Worm (Caenorhabditis elegans): Measurements from ENCODE around the gene such-1.

such-1 gene

DNA sequence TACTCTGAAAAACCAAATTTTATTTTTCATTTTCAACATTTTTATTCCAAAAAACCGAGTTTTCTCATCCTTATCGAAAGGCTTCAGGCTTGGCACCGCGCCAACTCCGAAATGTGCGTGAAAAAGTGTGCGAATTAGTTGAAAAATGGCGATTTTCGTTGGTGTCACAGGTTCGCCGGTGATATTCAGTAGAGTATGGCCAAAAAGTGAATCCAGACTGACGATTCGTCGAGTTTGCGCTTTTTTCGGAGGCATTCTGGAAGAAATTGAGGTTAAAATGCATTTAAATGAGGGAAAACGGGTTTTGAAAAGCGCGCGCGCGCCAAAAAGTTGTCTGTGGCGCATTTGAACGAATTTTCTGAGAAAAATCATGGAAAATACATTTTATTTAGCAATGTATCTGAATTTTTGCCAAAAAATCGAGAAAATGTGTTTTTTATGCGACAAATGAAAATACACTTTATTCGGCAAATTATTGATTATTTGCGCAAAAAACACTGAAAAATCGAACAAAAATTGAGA is at the start of gene such-1, which contains the start of gene Y66D12A.16:
Gene such-1 (minus strand): TSS at position 256 of the 522 bp plus-strand sequence.
Gene Y66D12A.16 (plus strand): TSS at position 51 of the 522 bp plus-strand sequence.
- no peak for TF ChIP-seq klf-2 (GFP tag; conservative IDR thresholded peaks at IDR 0.05)
- no peak for TF ChIP-seq ztf-23 (GFP tag; IDR thresholded peaks at IDR 0.05)

ce11 chrIII:11567837-11568236 is 44.3 kb upstream of the such-1 start, which contains the start of gene psme-3:
TSS of gene psme-3 (plus strand) at chrIII:11568137.
- TF ChIP-seq T22C8.4 (GFP tag; IDR thresholded peaks at IDR 0.05): no peak

ce11 chrIII:11565602-11566001 is 42.0 kb upstream of the such-1 start, which contains the start of gene Y66D12A.10:
TSS of gene Y66D12A.10 (plus strand) at chrIII:11565874.
- TF ChIP-seq med-1 (GFP tag; optimal IDR thresholded peaks at IDR 0.05; ENCODE audit: insufficient read depth): no peak
- no peak for TF ChIP-seq klf-2 (GFP tag; conservative IDR thresholded peaks at IDR 0.05)
- TF ChIP-seq cog-1 (tag; optimal IDR thresholded peaks at IDR 0.05): no peak
- TF ChIP-seq ref-1 (GFP tag; conservative IDR thresholded peaks at IDR 0.05): no peak
- no peak for TF ChIP-seq ztf-23 (GFP tag; IDR thresholded peaks at IDR 0.05)
- TF ChIP-seq T22C8.4 (GFP tag; IDR thresholded peaks at IDR 0.05): no peak
- no peak for TF ChIP-seq tab-1 (GFP tag; IDR thresholded peaks at IDR 0.05)
- TF ChIP-seq ztf-29 (GFP tag; IDR thresholded peaks at IDR 0.05): no peak

DNA sequence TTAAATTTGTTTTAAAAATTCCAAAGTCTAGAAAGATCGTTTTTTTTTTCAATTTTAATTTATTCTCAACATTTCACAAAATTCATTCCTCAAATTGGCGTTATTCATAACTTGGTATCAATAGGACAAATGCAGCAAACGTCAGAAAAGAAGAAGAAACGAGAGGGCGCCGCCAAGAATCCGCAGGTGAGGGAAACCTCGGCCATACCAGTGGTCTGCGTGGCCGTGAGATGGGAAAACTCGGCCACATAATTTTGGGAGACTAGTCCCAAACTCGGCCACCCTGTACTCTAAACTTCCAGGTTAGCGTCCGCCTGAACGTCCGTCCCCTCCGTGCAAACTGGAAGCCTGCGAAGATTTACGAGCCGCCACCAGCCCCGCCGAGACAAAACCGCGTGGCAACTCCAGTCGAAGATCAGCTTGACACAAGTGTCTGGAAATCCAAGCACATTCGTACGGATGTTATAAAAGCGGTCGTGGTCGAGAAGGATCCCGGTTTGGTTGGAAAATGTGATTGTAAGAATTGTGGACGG is 39.9 kb upstream of the such-1 start, which contains the start of gene Y66D12A.11:
Gene Y66D12A.11 (plus strand): TSS at position 51 of the 533 bp plus-strand sequence.
- TF ChIP-seq ztf-29 (GFP tag; IDR thresholded peaks at IDR 0.05) (no peak), tab-1 (GFP tag; IDR thresholded peaks at IDR 0.05) (0 out of 2 replicates have a peak, but pooled peaks have one; percentile 55)

DNA sequence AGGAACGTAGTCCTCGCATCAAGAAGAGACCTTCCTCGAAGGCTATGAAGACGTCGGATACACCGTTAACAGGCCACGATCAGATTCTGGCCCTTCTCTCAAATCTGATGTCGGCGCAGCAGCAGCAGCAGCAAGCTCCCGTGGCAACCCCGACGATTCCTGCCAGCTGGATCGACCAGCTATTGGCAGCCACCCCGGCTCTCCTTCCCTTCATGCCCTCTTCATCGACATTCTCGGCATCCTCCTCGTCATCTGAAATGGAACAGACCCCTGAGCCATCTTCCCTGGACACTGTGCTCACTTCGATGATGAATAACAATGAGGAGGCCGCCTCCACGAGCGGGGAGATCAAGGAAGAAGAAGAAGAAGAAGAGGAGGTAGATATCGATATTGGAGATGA is 38.0 kb upstream of the such-1 start:
- no peak for TF ChIP-seq T22C8.4 (GFP tag; IDR thresholded peaks at IDR 0.05)
- TF ChIP-seq ztf-23 (GFP tag; IDR thresholded peaks at IDR 0.05): no peak
- TF ChIP-seq klf-2 (GFP tag; conservative IDR thresholded peaks at IDR 0.05): no peak
- TF ChIP-seq med-1 (GFP tag; optimal IDR thresholded peaks at IDR 0.05; ENCODE audit: insufficient read depth): no peak
- TF ChIP-seq ref-1 (GFP tag; conservative IDR thresholded peaks at IDR 0.05): no peak
- no peak for TF ChIP-seq ztf-29 (GFP tag; IDR thresholded peaks at IDR 0.05)
- TF ChIP-seq flt-1 (GFP tag; IDR thresholded peaks at IDR 0.05): no peak
- TF ChIP-seq cog-1 (tag; optimal IDR thresholded peaks at IDR 0.05): no peak
- TF ChIP-seq tab-1 (GFP tag; IDR thresholded peaks at IDR 0.05): no peak

DNA sequence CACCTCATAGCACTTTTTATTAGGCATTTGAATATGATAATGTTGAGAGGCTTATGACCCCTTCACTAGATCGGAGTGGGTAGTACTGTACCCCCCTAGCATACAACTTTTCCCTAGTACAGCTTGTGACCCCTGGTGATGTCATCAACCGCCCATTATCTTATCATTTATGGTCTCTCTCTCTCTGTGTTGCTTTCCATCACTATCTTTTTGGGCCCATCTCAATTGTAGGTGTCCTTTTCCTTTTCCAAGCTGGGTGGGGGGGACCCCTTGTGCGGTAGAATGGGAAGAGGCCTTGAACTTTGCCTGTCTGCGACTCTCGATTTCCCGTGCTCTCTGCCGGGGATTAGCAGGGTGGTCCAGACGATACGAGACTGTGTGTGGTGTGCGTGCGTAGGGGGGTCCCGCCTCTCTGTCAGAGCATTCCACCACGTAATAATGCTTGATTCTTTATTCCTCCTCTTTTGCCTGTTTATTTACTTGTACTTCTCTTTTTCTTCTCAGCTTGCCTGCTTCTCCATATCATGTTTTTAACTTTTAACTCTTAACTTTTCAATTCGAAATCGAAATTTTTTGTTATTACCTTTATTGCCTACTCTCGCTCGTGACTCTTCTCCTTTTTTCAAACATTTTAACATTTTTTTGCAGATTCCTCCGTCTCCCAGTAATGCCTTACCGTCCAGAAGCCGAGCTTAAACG is 37.1 kb upstream of the such-1 start, which contains the start of gene ztf-29:
Gene ztf-29 (plus strand): TSS at position 649 of the 699 bp plus-strand sequence.
- no peak for TF ChIP-seq klf-2 (GFP tag; conservative IDR thresholded peaks at IDR 0.05)
- TF ChIP-seq T22C8.4 (GFP tag; IDR thresholded peaks at IDR 0.05): no peak
- TF ChIP-seq tab-1 (GFP tag; IDR thresholded peaks at IDR 0.05): no peak
- TF ChIP-seq flt-1 (GFP tag; IDR thresholded peaks at IDR 0.05): peak; percentile 60; the same call in 1 of the 2 replicates
- TF ChIP-seq med-1 (GFP tag; optimal IDR thresholded peaks at IDR 0.05; ENCODE audit: insufficient read depth): no peak
- TF ChIP-seq ztf-29 (GFP tag; IDR thresholded peaks at IDR 0.05): 0 out of 2 replicates have a peak, but pooled peaks have one; percentile 17
- no peak for TF ChIP-seq cog-1 (tag; optimal IDR thresholded peaks at IDR 0.05)

- no peak for TF ChIP-seq ref-1 (GFP tag; conservative IDR thresholded peaks at IDR 0.05)
- no peak for TF ChIP-seq med-1 (GFP tag; optimal IDR thresholded peaks at IDR 0.05; ENCODE audit: insufficient read depth)
- TF ChIP-seq flt-1 (GFP tag; IDR thresholded peaks at IDR 0.05): no peak
- TF ChIP-seq klf-2 (GFP tag; conservative IDR thresholded peaks at IDR 0.05): no peak
- TF ChIP-seq tab-1 (GFP tag; IDR thresholded peaks at IDR 0.05): no peak
- TF ChIP-seq cog-1 (tag; optimal IDR thresholded peaks at IDR 0.05): no peak
- no peak for TF ChIP-seq ztf-23 (GFP tag; IDR thresholded peaks at IDR 0.05)
- TF ChIP-seq T22C8.4 (GFP tag; IDR thresholded peaks at IDR 0.05): no peak
- no peak for TF ChIP-seq ztf-29 (GFP tag; IDR thresholded peaks at IDR 0.05)
Observed at ce11 chrIII:11559677-11560076, 36.1 kb upstream of the such-1 start.

DNA sequence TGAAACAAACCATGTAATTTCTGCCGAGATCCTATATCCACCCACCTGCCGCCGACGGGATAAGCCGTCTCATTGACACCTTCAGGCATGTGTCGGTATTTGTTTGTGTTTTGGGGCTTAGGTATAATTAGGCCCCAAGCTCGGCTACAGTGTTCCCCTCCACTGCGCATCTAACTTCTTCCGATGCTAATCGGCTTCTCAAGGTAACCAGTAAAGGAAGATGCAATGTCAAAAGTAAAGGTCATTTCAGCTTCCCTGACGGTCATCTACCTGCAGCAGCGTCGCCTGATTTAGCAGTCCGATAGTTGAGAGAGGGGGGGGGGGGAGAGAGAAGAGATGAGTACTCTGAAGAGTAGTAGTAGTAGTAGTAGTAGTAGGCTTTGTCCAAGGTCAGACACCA is 34.7 kb upstream of the such-1 start:
- TF ChIP-seq T22C8.4 (GFP tag; IDR thresholded peaks at IDR 0.05): no peak
- peak; percentile 93 for TF ChIP-seq ztf-29 (GFP tag; IDR thresholded peaks at IDR 0.05)
- no peak for TF ChIP-seq flt-1 (GFP tag; IDR thresholded peaks at IDR 0.05)
- 0 out of 2 replicates have a peak, but pooled peaks have one; percentile 37 for TF ChIP-seq tab-1 (GFP tag; IDR thresholded peaks at IDR 0.05)
- no peak for TF ChIP-seq cog-1 (tag; optimal IDR thresholded peaks at IDR 0.05)

- TF ChIP-seq T22C8.4 (GFP tag; IDR thresholded peaks at IDR 0.05): no peak
- TF ChIP-seq klf-2 (GFP tag; conservative IDR thresholded peaks at IDR 0.05): no peak
- no peak for TF ChIP-seq med-1 (GFP tag; optimal IDR thresholded peaks at IDR 0.05; ENCODE audit: insufficient read depth)
- TF ChIP-seq ztf-29 (GFP tag; IDR thresholded peaks at IDR 0.05): no peak
- TF ChIP-seq tab-1 (GFP tag; IDR thresholded peaks at IDR 0.05): no peak
- TF ChIP-seq ztf-23 (GFP tag; IDR thresholded peaks at IDR 0.05): no peak
- TF ChIP-seq ref-1 (GFP tag; conservative IDR thresholded peaks at IDR 0.05): no peak
- no peak for TF ChIP-seq flt-1 (GFP tag; IDR thresholded peaks at IDR 0.05)
Observed at ce11 chrIII:11556860-11557259, 33.3 kb upstream of the such-1 start.

ce11 chrIII:11554701-11555111 is 31.1 kb upstream of the such-1 start:
- no peak for TF ChIP-seq ztf-29 (GFP tag; IDR thresholded peaks at IDR 0.05)
- TF ChIP-seq T22C8.4 (GFP tag; IDR thresholded peaks at IDR 0.05): no peak
- TF ChIP-seq ztf-23 (GFP tag; IDR thresholded peaks at IDR 0.05): no peak
- TF ChIP-seq med-1 (GFP tag; optimal IDR thresholded peaks at IDR 0.05; ENCODE audit: insufficient read depth): no peak
- no peak for TF ChIP-seq ref-1 (GFP tag; conservative IDR thresholded peaks at IDR 0.05)
